Worm (Caenorhabditis elegans): ENCODE data around the gene hmit-1.2.

- TF ChIP-seq nhr-76 (tag; optimal IDR thresholded peaks at IDR 0.05), result no peak
- no peak for TF ChIP-seq sem-2 (GFP tag; optimal IDR thresholded peaks at IDR 0.05)
- no peak for TF ChIP-seq elt-3 (tag; optimal IDR thresholded peaks at IDR 0.05)
- no peak for TF ChIP-seq snpc-4 (tag; optimal IDR thresholded peaks at IDR 0.05)
- TF ChIP-seq unc-39 (tag; optimal IDR thresholded peaks at IDR 0.05), result no peak
- TF ChIP-seq mep-1 (tag; optimal IDR thresholded peaks at IDR 0.05), result no peak
- TF ChIP-seq flh-1 (GFP tag; optimal IDR thresholded peaks at IDR 0.05), result no peak
- TF ChIP-seq ceh-83 (GFP tag; optimal IDR thresholded peaks at IDR 0.05), result no peak
- no peak for TF ChIP-seq lin-13 (tag; optimal IDR thresholded peaks at IDR 0.05)
- TF ChIP-seq sptf-1 (tag; optimal IDR thresholded peaks at IDR 0.05), result no peak
Observed at ce11 chrV:18508564-18508963, 16.0 kb upstream of the hmit-1.2 start, which contains the start of gene Y51A2D.1.
